Worm (Caenorhabditis elegans): Measurements from ENCODE around the gene C44H4.8.

The C44H4.8 gene

DNA sequence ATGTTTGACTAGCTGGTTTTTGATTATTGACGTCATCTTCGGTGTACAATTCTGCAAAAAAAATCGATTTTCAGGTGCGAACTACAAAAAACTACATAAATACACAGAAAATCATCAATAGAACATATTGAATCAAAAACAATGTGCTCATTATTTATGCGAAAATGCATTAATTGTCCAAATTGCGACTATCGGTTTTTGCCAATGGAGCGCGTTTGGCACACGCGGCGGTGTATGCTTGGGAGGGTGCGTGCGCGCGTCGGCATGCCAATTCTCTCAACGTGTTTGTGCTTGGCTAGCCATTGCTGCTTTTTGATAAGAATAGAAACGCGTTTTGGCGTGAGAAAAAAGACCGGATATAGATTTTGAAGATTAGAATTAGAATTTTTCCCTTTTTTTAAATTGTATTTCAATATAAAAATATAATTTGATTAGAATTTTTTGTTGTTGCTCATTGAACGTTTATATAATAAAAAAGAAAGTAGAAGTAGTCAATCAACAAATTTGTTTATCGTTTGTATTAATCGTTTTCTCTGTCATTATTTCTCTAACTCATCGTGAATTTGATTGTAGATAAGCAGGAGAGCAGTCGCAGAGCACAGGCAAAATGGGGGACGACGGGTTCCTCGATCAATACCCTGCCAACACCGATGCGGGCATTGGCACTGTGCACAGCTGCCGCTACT is 5.7 kb upstream of the C44H4.8 start, which contains the start of the genes C44H4.4 and tap-1 (continued):
- TF ChIP-seq egl-27 (tag; optimal IDR thresholded peaks at IDR 0.05) (no peak), snpc-4 (tag; optimal IDR thresholded peaks at IDR 0.05) (no peak), ceh-63 (GFP tag; optimal IDR thresholded peaks at IDR 0.05) (no peak), lin-35 (GFP tag; optimal IDR thresholded peaks at IDR 0.05) (peak in 1 of 2 experiments; percentile 21), ztf-11 (tag; optimal IDR thresholded peaks at IDR 0.05) (no peak), xbp-1 (tag; optimal IDR thresholded peaks at IDR 0.05) (peak; percentile 0), nhr-19 (GFP tag; conservative IDR thresholded peaks at IDR 0.05) (no peak), vab-15 (tag; optimal IDR thresholded peaks at IDR 0.05) (no peak), nhr-71 (tag; optimal IDR thresholded peaks at IDR 0.05) (peak; percentile 20), hpl-2 (GFP tag; optimal IDR thresholded peaks at IDR 0.05) (no peak), sptf-1 (tag; optimal IDR thresholded peaks at IDR 0.05) (no peak), unc-130 (tag; optimal IDR thresholded peaks at IDR 0.05) (no peak), lin-15B (tag; optimal IDR thresholded peaks at IDR 0.05) (no peak), skn-1 (tag; optimal IDR thresholded peaks at IDR 0.05) (peak; percentile 6), elt-2 (tag; optimal IDR thresholded peaks at IDR 0.05) (peak; percentile 20), irx-1 (tag; optimal IDR thresholded peaks at IDR 0.05) (no peak), snu-23 (GFP tag; optimal IDR thresholded peaks at IDR 0.05) (peak; percentile 26), unc-62 (GFP tag; optimal IDR thresholded peaks at IDR 0.05) (no peak), mdl-1 (tag; optimal IDR thresholded peaks at IDR 0.05) (peak in 1 of 2 experiments; percentile 26), unc-30 (tag; optimal IDR thresholded peaks at IDR 0.05) (no peak), efl-1 (optimal IDR thresholded peaks at IDR 0.05) (no peak), efl-1 (GFP tag; optimal IDR thresholded peaks at IDR 0.05 in 1 of 2) (no peak), sup-37 (GFP tag; optimal IDR thresholded peaks at IDR 0.05) (no peak), zip-4 (GFP tag; optimal IDR thresholded peaks at IDR 0.05) (no peak), alr-1 (tag; optimal IDR thresholded peaks at IDR 0.05; ENCODE audit: borderline replicate concordance) (no peak), isw-1 (GFP tag; IDR thresholded peaks at IDR 0.05) (peak; percentile 3; the same call in 1 of the 2 replicates), fkh-10 (GFP tag; optimal IDR thresholded peaks at IDR 0.05) (no peak), mab-9 (GFP tag; IDR thresholded peaks at IDR 0.05) (no peak), pqm-1 (tag; optimal IDR thresholded peaks at IDR 0.05) (no peak), aly-2 (tag; optimal IDR thresholded peaks at IDR 0.05) (no peak), mef-2 (tag; optimal IDR thresholded peaks at IDR 0.05) (no peak), grh-1 (GFP tag; IDR thresholded peaks at IDR 0.05) (no peak)

DNA sequence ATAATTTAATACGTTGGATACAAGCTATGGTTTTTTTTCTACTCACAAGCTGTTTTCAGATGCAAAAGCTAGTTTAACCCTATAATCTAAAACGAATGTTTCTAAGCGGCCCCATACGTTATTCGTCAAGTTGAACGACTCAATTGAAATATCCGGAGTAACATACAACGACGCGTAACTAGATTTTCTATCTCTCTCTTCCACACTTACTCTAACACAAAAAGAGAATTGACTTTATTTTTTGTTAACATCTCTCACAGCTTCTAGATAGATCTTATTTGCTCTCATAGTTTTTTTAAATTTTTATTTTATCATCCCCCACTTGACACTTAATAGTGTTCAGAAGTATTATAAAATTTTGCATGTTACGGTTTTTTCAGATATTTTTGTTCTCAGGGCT is 1.7 kb upstream of the C44H4.8 start:
- no peak for TF ChIP-seq lsy-2 (tag; optimal IDR thresholded peaks at IDR 0.05)
- peak; percentile 90 for TF ChIP-seq dsc-1 (tag; optimal IDR thresholded peaks at IDR 0.05)
- TF ChIP-seq lin-14 (GFP tag; optimal IDR thresholded peaks at IDR 0.05) = peak; percentile 70
- TF ChIP-seq unc-86 (tag; optimal IDR thresholded peaks at IDR 0.05) = no peak
- no peak for TF ChIP-seq ztf-4 (tag; optimal IDR thresholded peaks at IDR 0.05)
- no peak for TF ChIP-seq nhr-77 (tag; optimal IDR thresholded peaks at IDR 0.05)
- no peak for TF ChIP-seq mdl-1 (tag; optimal IDR thresholded peaks at IDR 0.05)
- no peak for TF ChIP-seq lir-3 (tag; optimal IDR thresholded peaks at IDR 0.05; ENCODE audit: poor library complexity)
- no peak for TF ChIP-seq nhr-12 (tag; optimal IDR thresholded peaks at IDR 0.05)
- TF ChIP-seq nhr-71 (tag; optimal IDR thresholded peaks at IDR 0.05) = peak; percentile 2
- TF ChIP-seq skn-1 (tag; optimal IDR thresholded peaks at IDR 0.05) = no peak
- TF ChIP-seq mep-1 (tag; optimal IDR thresholded peaks at IDR 0.05) = no peak
- no peak for TF ChIP-seq unc-98 (GFP tag; IDR thresholded peaks at IDR 0.05)
- peak; percentile 36 for TF ChIP-seq fkh-4 (tag; optimal IDR thresholded peaks at IDR 0.05; ENCODE audit: borderline replicate concordance)
- TF ChIP-seq unc-130 (tag; optimal IDR thresholded peaks at IDR 0.05) = no peak
- no peak for TF ChIP-seq unc-30 (tag; optimal IDR thresholded peaks at IDR 0.05)
- TF ChIP-seq nhr-19 (GFP tag; conservative IDR thresholded peaks at IDR 0.05) = no peak
- no peak for TF ChIP-seq unc-62 (GFP tag; optimal IDR thresholded peaks at IDR 0.05)
- TF ChIP-seq xbp-1 (tag; optimal IDR thresholded peaks at IDR 0.05) = no peak
- peak; percentile 91 for TF ChIP-seq fkh-10 (GFP tag; optimal IDR thresholded peaks at IDR 0.05)
- TF ChIP-seq C04F5.9 (tag; optimal IDR thresholded peaks at IDR 0.05) = no peak

Data from whole organism, L1 larva.